Worm (Caenorhabditis elegans) whole organism, early embryonic: ENCODE results near the gene mnm-2.

Experiments used
- B0310.2 ChIP-seq: sonication (generic microtip); optimal IDR thresholded peaks from 2 replicates; lab custom pipeline; 2016; ENCODE audit warnings: mild to moderate bottlenecking, missing genetic modification characterization, missing compliant biosample characterization
- ama-1 ChIP-seq: fragments of 150-350 bp; optimal IDR thresholded peaks from 2 replicates; lab custom pipeline; 2014
- ceh-13 ChIP-seq: fragments of 200-800 bp; sonication (Bioruptor generic); optimal IDR thresholded peaks from 2 replicates; lab custom pipeline; 2018; ENCODE audit warnings: mild to moderate bottlenecking, missing genetic modification characterization, missing compliant biosample characterization
- ceh-36 ChIP-seq: sonication (generic microtip); optimal IDR thresholded peaks from 2 replicates; lab custom pipeline; 2016; ENCODE audit warnings: missing genetic modification characterization, inconsistent platforms, missing compliant biosample characterization
- ets-7 ChIP-seq: sonication (generic microtip); optimal IDR thresholded peaks from 2 replicates; lab custom pipeline; 2016; ENCODE audit warnings: missing genotype, missing genetic modification characterization, missing compliant biosample characterization
- flt-1 ChIP-seq: fragments of 200-800 bp; sonication (Bioruptor generic); IDR thresholded peaks from 2 replicates; pipeline ENCODE4 v1.3.6; 2022; ENCODE audit warnings: missing genetic modification characterization, missing compliant biosample characterization
- hmbx-1 ChIP-seq: sonication (generic microtip); optimal IDR thresholded peaks from 2 replicates; lab custom pipeline; 2016; ENCODE audit warnings: mild to moderate bottlenecking, missing genetic modification characterization, missing compliant biosample characterization
- hmg-4 ChIP-seq: fragments of 200-800 bp; sonication (Bioruptor generic); optimal IDR thresholded peaks from 2 replicates; lab custom pipeline; 2018; ENCODE audit warnings: mild to moderate bottlenecking, missing genetic modification characterization, missing compliant biosample characterization
- hnd-1 ChIP-seq: sonication (generic microtip); optimal IDR thresholded peaks from 2 replicates; lab custom pipeline; 2016; ENCODE audit warnings: missing genetic modification characterization, missing compliant biosample characterization
- pes-1 ChIP-seq: fragments of 200-800 bp; sonication (Bioruptor generic); IDR thresholded peaks from 2 replicates; pipeline ENCODE4 v1.3.6; 2022; ENCODE audit warnings: missing genetic modification reagents, missing genetic modification characterization, missing compliant biosample characterization
- scrt-1 ChIP-seq: fragments of 200-800 bp; sonication (Bioruptor generic); IDR thresholded peaks from 2 replicates; pipeline ENCODE4 v1.3.6; 2022; ENCODE audit warnings: missing genetic modification characterization, missing compliant biosample characterization
- tbx-11 ChIP-seq: fragments of 200-800 bp; sonication (Bioruptor generic); IDR thresholded peaks from 2 replicates; pipeline ENCODE4 v1.3.6; 2022; ENCODE audit warnings: missing genetic modification characterization, missing compliant biosample characterization
- tbx-37 ChIP-seq: fragments of 200-800 bp; sonication (Bioruptor generic); conservative IDR thresholded peaks from 2 replicates; pipeline ENCODE4 v1.3.6; 2022; ENCODE audit warnings: missing genetic modification reagents, missing genetic modification characterization, missing compliant biosample characterization
- tra-4 ChIP-seq: sonication (generic microtip); optimal IDR thresholded peaks from 2 replicates; lab custom pipeline; 2017; ENCODE audit warnings: missing genetic modification characterization, missing compliant biosample characterization

DNA sequence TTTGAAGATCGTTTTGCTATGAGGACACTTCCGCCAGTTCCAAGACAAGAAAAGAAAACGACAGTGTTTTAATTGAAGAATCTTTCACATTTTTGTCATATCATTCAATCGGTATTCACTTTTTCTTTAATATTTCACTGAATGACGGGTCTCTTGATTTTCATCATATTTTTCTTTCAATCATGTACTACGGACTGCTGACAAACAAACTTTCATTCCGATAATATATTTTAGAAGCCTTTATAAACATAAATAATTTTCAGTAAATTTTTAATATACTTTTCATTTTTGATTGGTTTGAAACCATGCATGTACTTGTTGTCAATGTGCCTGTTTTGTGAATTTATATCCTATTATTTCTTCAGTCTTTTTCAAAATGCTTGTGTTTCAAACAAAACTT is 8.6 kb upstream of the mnm-2 start, which contains the start of gene clc-5:
- no peak for TF ChIP-seq ama-1 (lab: Kevin White, UChicago)
- no peak for TF ChIP-seq hmbx-1 (tag; lab: Kevin White, UChicago)
- TF ChIP-seq scrt-1 (GFP tag; lab: Robert Waterston, UW) = no peak
- TF ChIP-seq tbx-37 (GFP tag; lab: Robert Waterston, UW) = no peak
- TF ChIP-seq flt-1 (GFP tag; lab: Robert Waterston, UW) = no peak
- TF ChIP-seq tbx-11 (GFP tag; lab: Robert Waterston, UW) = no peak
- TF ChIP-seq hmg-4 = no peak
- TF ChIP-seq pes-1 (GFP tag; lab: Robert Waterston, UW) = no peak
- TF ChIP-seq hnd-1 (tag; lab: Kevin White, UChicago) = no peak
- TF ChIP-seq ets-7 = no peak
- no peak for TF ChIP-seq ceh-36 (tag; lab: Kevin White, UChicago)
- TF ChIP-seq tra-4 = no peak
- TF ChIP-seq ceh-13 (GFP tag; lab: Kevin White, UChicago) = no peak
- TF ChIP-seq B0310.2 (tag; lab: Kevin White, UChicago) = no peak
